Fruit fly (Drosophila melanogaster): Measurements from ENCODE around the gene wol.

wol gene

DNA sequence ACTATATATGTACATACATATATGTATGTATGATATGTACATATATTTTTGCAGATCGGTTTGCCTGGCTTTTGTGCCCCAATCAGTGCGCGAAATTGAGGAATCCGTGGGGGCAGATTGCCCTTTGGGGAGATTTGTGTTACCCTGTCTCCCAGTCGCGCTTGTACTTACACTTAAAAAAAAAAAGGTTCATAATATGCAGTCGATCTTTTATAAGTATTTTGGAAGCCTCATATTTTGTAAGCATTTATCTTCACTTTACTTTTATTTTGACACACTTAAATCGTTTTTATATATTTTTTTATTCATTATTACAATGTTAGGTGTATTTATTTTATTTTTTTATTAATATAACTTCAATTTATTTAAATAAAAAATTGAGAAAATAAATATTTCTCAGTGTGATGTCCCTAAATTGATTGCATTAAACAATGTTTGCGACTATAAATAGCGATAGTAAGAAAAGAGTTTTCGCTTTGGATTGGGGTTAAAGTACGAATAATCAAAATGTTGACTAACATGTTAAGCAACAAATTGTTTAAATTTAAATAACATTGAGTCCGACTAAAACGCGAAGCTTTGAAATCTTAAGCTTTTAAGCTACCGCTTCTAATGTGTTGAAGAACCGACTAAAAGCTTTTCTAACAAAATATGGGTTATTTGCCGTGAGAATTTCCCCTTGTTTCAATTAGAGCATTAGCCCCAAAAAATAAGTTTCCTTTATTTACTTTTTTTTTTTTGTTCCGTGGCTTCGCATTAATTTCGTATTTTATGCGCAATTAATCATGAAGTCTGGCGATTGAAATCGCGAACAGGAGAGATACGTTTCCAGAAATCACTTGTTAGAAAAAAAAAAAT is 23.9 kb upstream of the wol start (continued):
- TF ChIP-seq Dp (GFP tag; optimal IDR thresholded peaks at IDR 0.05) (peak; percentile 48), Meics (GFP tag; optimal IDR thresholded peaks at IDR 0.05) (peak; percentile 13), CG17361 (GFP tag; IDR thresholded peaks at IDR 0.05) (0 out of 3 replicates have a peak, but pooled peaks have one; percentile 14), lov (optimal IDR thresholded peaks at IDR 0.05) (no peak), lov (GFP tag; IDR thresholded peaks at IDR 0.05) (no peak), CG18599 (GFP tag; optimal IDR thresholded peaks at IDR 0.05) (peak; percentile 37), CG7556 (GFP tag; optimal IDR thresholded peaks at IDR 0.05) (peak; percentile 32), CG10209 (GFP tag; optimal IDR thresholded peaks at IDR 0.05) (peak; percentile 18), tgo (GFP tag; IDR thresholded peaks at IDR 0.05) (peak; percentile 28; the same call in 1 of the 3 replicates), dmrt99B (tag; optimal IDR thresholded peaks at IDR 0.05) (peak; percentile 50), sug (tag; optimal IDR thresholded peaks at IDR 0.05) (peak; percentile 17), Lpt (GFP tag; optimal IDR thresholded peaks at IDR 0.05) (no peak), CG30403 (GFP tag; optimal IDR thresholded peaks at IDR 0.05) (peak; percentile 25), grau (tag; optimal IDR thresholded peaks at IDR 0.05) (peak; percentile 30), row (GFP tag; IDR thresholded peaks at IDR 0.05) (peak; percentile 40), cwo (GFP tag; optimal IDR thresholded peaks at IDR 0.05) (peak; percentile 32), lab (GFP tag; optimal IDR thresholded peaks at IDR 0.05) (peak; percentile 46), CG2875 (GFP tag; optimal IDR thresholded peaks at IDR 0.05) (no peak), CG3281 (GFP tag; optimal IDR thresholded peaks at IDR 0.05) (peak; percentile 2), CG10267 (tag; optimal IDR thresholded peaks at IDR 0.05) (peak; percentile 11), CG12659 (GFP tag; optimal IDR thresholded peaks at IDR 0.05) (peak; percentile 18), kni (GFP tag; optimal IDR thresholded peaks at IDR 0.05) (no peak), Hr51 (GFP tag; optimal IDR thresholded peaks at IDR 0.05) (peak in 1 of 2 experiments; percentile 63), CG2120 (GFP tag; optimal IDR thresholded peaks at IDR 0.05) (peak; percentile 15), Blimp-1 (GFP tag; optimal IDR thresholded peaks at IDR 0.05) (peak; percentile 13), CG4282 (GFP tag; optimal IDR thresholded peaks at IDR 0.05) (no peak), CG6765 (GFP tag; optimal IDR thresholded peaks at IDR 0.05) (peak; percentile 3), CG13424 (tag; optimal IDR thresholded peaks at IDR 0.05) (peak; percentile 41), CG11504 (tag; optimal IDR thresholded peaks at IDR 0.05) (peak; percentile 71), CG31441 (GFP tag; IDR thresholded peaks at IDR 0.05) (peak; percentile 51), CG13296 (GFP tag; optimal IDR thresholded peaks at IDR 0.05) (peak; percentile 28), CG12391 (tag; optimal IDR thresholded peaks at IDR 0.05) (peak; percentile 42), CG17385 (GFP tag; optimal IDR thresholded peaks at IDR 0.05) (peak; percentile 3), CG6272 (GFP tag; IDR thresholded peaks at IDR 0.05) (no peak), ranshi (GFP tag; IDR thresholded peaks at IDR 0.05) (no peak), CG15269 (tag; optimal IDR thresholded peaks at IDR 0.05) (peak; percentile 53), CTCF (GFP tag; optimal IDR thresholded peaks at IDR 0.05) (peak; percentile 34), vvl (GFP tag; IDR thresholded peaks at IDR 0.05) (peak; percentile 55; the same call in 1 of the 2 replicates), Ssrp (tag; optimal IDR thresholded peaks at IDR 0.05) (no peak), pan (optimal IDR thresholded peaks at IDR 0.05) (no peak), pan (GFP tag; optimal IDR thresholded peaks at IDR 0.05 in 1 of 2, IDR thresholded peaks at IDR 0.05 in 1 of 2) (no peak), CG8924 (tag; optimal IDR thresholded peaks at IDR 0.05) (peak; percentile 19), CG12769 (tag; optimal IDR thresholded peaks at IDR 0.05) (no peak), CG2712 (tag; optimal IDR thresholded peaks at IDR 0.05) (peak; percentile 40), Sox102F (GFP tag; optimal IDR thresholded peaks at IDR 0.05) (peak; percentile 33), Asciz (GFP tag; optimal IDR thresholded peaks at IDR 0.05) (peak; percentile 5), Mrtf (GFP tag; IDR thresholded peaks at IDR 0.05) (no peak), CG2678 (tag; optimal IDR thresholded peaks at IDR 0.05) (peak; percentile 59)
